Worm (Caenorhabditis elegans) whole organism, L4 larva: ENCODE data around the gene irld-6.

Source experiments
- mep-1 ChIP-seq: fragments of 150-350 bp; sonication (generic microtip); optimal IDR thresholded peaks from 3 replicates; lab custom pipeline; 2014; ENCODE audit warnings: missing biosample characterization, missing genetic modification characterization
- nhr-237 ChIP-seq: sonication (generic microtip); optimal IDR thresholded peaks from 2 replicates; lab custom pipeline; 2017; ENCODE audit warnings: missing biosample characterization, missing genetic modification characterization
- nhr-76 ChIP-seq: fragments of 150-350 bp; optimal IDR thresholded peaks from 2 replicates; lab custom pipeline; 2014; ENCODE audit warnings: missing biosample characterization, missing genetic modification characterization

DNA sequence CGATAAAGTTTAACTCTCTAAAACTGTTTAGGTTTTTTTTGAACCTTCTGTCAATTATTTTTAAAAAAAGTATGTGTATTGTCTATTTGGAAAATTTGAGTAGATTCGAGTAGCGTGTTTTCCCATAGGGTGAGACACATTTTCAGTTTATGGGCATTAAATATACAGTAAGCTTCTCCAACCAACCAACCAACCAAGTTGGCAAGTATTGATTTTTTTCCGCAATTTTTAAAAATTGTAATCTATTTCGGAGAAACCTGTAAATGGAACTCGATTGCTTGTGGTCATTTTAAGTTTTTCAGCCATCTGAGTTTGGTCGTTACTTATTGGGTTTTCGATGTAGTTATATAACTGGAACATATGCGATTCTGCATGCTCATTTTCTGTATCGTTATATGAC, 11.6 kb downstream of the irld-6 start, which contains the start of gene srj-21:
- TF ChIP-seq nhr-237 (tag; lab: Kevin White, UChicago) (no peak), mep-1 (tag; lab: Kevin White, UChicago) (no peak), nhr-76 (no peak)
